Fruit fly (Drosophila melanogaster) whole organism, embryonic: ENCODE measurements around the gene mTerf3.

ENCODE experiments used
- Atf6 ChIP-seq: fragments of 200-800 bp; sonication (Bioruptor generic); IDR thresholded peaks from 2 replicates; pipeline ENCODE4 v1.3.6; 2022; ENCODE audit warnings: missing biosample characterization, missing genetic modification characterization
- C15 ChIP-seq: fragments of 200-800 bp; sonication (Bioruptor generic); IDR thresholded peaks from 3 replicates; pipeline ENCODE4 v1.3.6; 2022; ENCODE audit warnings: missing biosample characterization, missing genetic modification characterization
- CG10267 ChIP-seq: fragments of 200-800 bp; sonication (Bioruptor generic); optimal IDR thresholded peaks from 2 replicates; lab custom pipeline; 2018; ENCODE audit warnings: missing biosample characterization, mild to moderate bottlenecking, missing genetic modification characterization, moderate library complexity
- CG11504 ChIP-seq: fragments of 200-800 bp; sonication (Bioruptor generic); optimal IDR thresholded peaks from 3 replicates; lab custom pipeline; 2019; ENCODE audit warnings: missing biosample characterization, mild to moderate bottlenecking, missing genetic modification characterization, moderate library complexity
- CG15696 ChIP-seq: fragments of 200-800 bp; sonication (Bioruptor generic); optimal IDR thresholded peaks from 2 replicates; lab custom pipeline; 2019; ENCODE audit warnings: missing biosample characterization, mild to moderate bottlenecking, missing genetic modification characterization, moderate library complexity
- CG16813 ChIP-seq: fragments of 200-800 bp; sonication (Bioruptor generic); IDR thresholded peaks from 3 replicates; pipeline ENCODE4 v1.3.6; 2022; ENCODE audit warnings: missing biosample characterization, missing genetic modification characterization; ENCODE audit not compliant: partially characterized antibody
- CG17186 ChIP-seq: fragments of 200-800 bp; sonication (Bioruptor generic); optimal IDR thresholded peaks from 3 replicates; lab custom pipeline; 2017; ENCODE audit warnings: missing biosample characterization, missing genetic modification reagents, missing genetic modification characterization
- CG17612 ChIP-seq: fragments of 200-800 bp; sonication (Bioruptor generic); IDR thresholded peaks from 2 replicates; pipeline ENCODE4 v1.3.6; 2022; ENCODE audit warnings: missing biosample characterization, missing genetic modification characterization
- CG17802 ChIP-seq: fragments of 200-800 bp; sonication (Bioruptor generic); optimal IDR thresholded peaks from 2 replicates; lab custom pipeline; 2018; ENCODE audit warnings: missing biosample characterization, mild to moderate bottlenecking, missing genetic modification characterization, moderate library complexity
- CG2120 ChIP-seq: fragments of 200-800 bp; sonication (Bioruptor generic); optimal IDR thresholded peaks from 3 replicates; lab custom pipeline; 2016; ENCODE audit warnings: missing biosample characterization, missing genetic modification characterization
- CG31441 ChIP-seq: fragments of 200-800 bp; sonication (Bioruptor generic); IDR thresholded peaks from 2 replicates; pipeline ENCODE4 v1.3.6; 2022; ENCODE audit warnings: missing biosample characterization, missing genetic modification characterization
- CG3163 ChIP-seq: fragments of 200-800 bp; sonication (Bioruptor generic); optimal IDR thresholded peaks from 3 replicates; lab custom pipeline; 2016; ENCODE audit warnings: missing biosample characterization, missing genetic modification characterization
- CG3407 ChIP-seq: fragments of 200-800 bp; sonication (Bioruptor generic); optimal IDR thresholded peaks from 2 replicates; lab custom pipeline; 2018; ENCODE audit warnings: missing biosample characterization, mild to moderate bottlenecking, missing genetic modification characterization
- CG3995 ChIP-seq: fragments of 200-800 bp; sonication (Bioruptor generic); optimal IDR thresholded peaks from 3 replicates; lab custom pipeline; 2016; ENCODE audit warnings: missing biosample characterization, missing genetic modification characterization
- CG4617 ChIP-seq: fragments of 200-800 bp; sonication (Bioruptor generic); optimal IDR thresholded peaks from 3 replicates; lab custom pipeline; 2016; ENCODE audit warnings: missing biosample characterization, missing genetic modification characterization, borderline replicate concordance
- CG6654 ChIP-seq: fragments of 200-800 bp; sonication (Bioruptor generic); optimal IDR thresholded peaks from 2 replicates; lab custom pipeline; 2017; ENCODE audit warnings: missing biosample characterization, mild to moderate bottlenecking, missing genetic modification characterization
- CG6689 ChIP-seq: fragments of 200-800 bp; sonication (Bioruptor generic); IDR thresholded peaks from 2 replicates; pipeline ENCODE4 v1.3.6; 2022; ENCODE audit warnings: missing biosample characterization, missing genetic modification characterization
- CG6813 ChIP-seq: fragments of 200-800 bp; sonication (Bioruptor generic); optimal IDR thresholded peaks from 2 replicates; lab custom pipeline; 2017; ENCODE audit warnings: missing biosample characterization, missing genetic modification characterization, mild to moderate bottlenecking, moderate library complexity, missing genetic modification reagents
- CG8765 ChIP-seq: fragments of 200-800 bp; sonication (Bioruptor generic); IDR thresholded peaks from 2 replicates; pipeline ENCODE4 v1.3.6; 2022; ENCODE audit warnings: missing biosample characterization, missing genetic modification characterization
- CG9609 ChIP-seq: fragments of 200-800 bp; sonication (Bioruptor generic); optimal IDR thresholded peaks from 3 replicates; lab custom pipeline; 2016; ENCODE audit warnings: missing biosample characterization, missing genetic modification characterization
- CG9727 ChIP-seq: fragments of 200-800 bp; sonication (Bioruptor generic); optimal IDR thresholded peaks from 3 replicates; lab custom pipeline; 2017; ENCODE audit warnings: missing biosample characterization, mild to moderate bottlenecking, missing genetic modification characterization
- CrebB ChIP-seq: fragments of 200-800 bp; sonication (Bioruptor generic); optimal IDR thresholded peaks from 3 replicates; lab custom pipeline; 2018; ENCODE audit warnings: missing biosample characterization, mild to moderate bottlenecking, missing genetic modification characterization
- Dip3 ChIP-seq: fragments of 200-800 bp; sonication (Bioruptor generic); optimal IDR thresholded peaks from 3 replicates; lab custom pipeline; 2016; ENCODE audit warnings: missing biosample characterization, missing genetic modification characterization
- Dp ChIP-seq: fragments of 200-800 bp; sonication (Bioruptor generic); optimal IDR thresholded peaks from 2 replicates; lab custom pipeline; 2018; ENCODE audit warnings: missing biosample characterization, mild to moderate bottlenecking, missing genetic modification characterization, moderate library complexity
- E2f2 ChIP-seq: fragments of 200-800 bp; sonication (Bioruptor generic); IDR thresholded peaks from 2 replicates; pipeline ENCODE4 v1.3.6; 2022; ENCODE audit warnings: missing biosample characterization, missing genetic modification characterization
- Ets65A ChIP-seq: fragments of 200-800 bp; sonication (Bioruptor generic); peaks from one replicate; lab custom pipeline; 2016; ENCODE audit warnings: missing biosample characterization, missing genetic modification characterization
- Fer2 ChIP-seq: fragments of 200-800 bp; sonication (Bioruptor generic); optimal IDR thresholded peaks from 2 replicates; lab custom pipeline; 2018; ENCODE audit warnings: missing biosample characterization, mild to moderate bottlenecking, missing genetic modification characterization, moderate library complexity
- NFAT ChIP-seq: fragments of 200-800 bp; sonication (Bioruptor generic); IDR thresholded peaks from 2 replicates; pipeline ENCODE4 v1.3.6; 2022; ENCODE audit warnings: missing biosample characterization, missing genetic modification characterization
- NfI ChIP-seq: fragments of 200-800 bp; sonication (Bioruptor generic); optimal IDR thresholded peaks from 3 replicates; lab custom pipeline; 2018; ENCODE audit warnings: missing biosample characterization, mild to moderate bottlenecking, missing genetic modification characterization, moderate library complexity
- Oaz ChIP-seq: fragments of 200-800 bp; sonication (Bioruptor generic); IDR thresholded peaks from 2 replicates; pipeline ENCODE4 v1.3.6; 2022; ENCODE audit warnings: missing biosample characterization, missing genetic modification characterization
- PHDP ChIP-seq: fragments of 200-800 bp; sonication (Bioruptor generic); optimal IDR thresholded peaks from 3 replicates; lab custom pipeline; 2018; ENCODE audit warnings: missing biosample characterization, mild to moderate bottlenecking, missing genetic modification characterization, moderate library complexity
- Tbp ChIP-seq: fragments of >200 bp; optimal IDR thresholded peaks from 2 replicates; lab custom pipeline; 2018; ENCODE audit warnings: missing biosample characterization, missing genetic modification characterization
- Xrp1 ChIP-seq: fragments of 200-800 bp; sonication (Bioruptor generic); IDR thresholded peaks from 2 replicates; pipeline ENCODE4 v1.3.6; 2022; ENCODE audit warnings: missing biosample characterization, missing genetic modification characterization
- ato ChIP-seq: fragments of 200-800 bp; sonication (Bioruptor generic); IDR thresholded peaks from 2 replicates; pipeline ENCODE4 v1.3.6; 2022; ENCODE audit warnings: missing biosample characterization, missing genetic modification characterization; ENCODE audit not compliant: partially characterized antibody
- bsh ChIP-seq, 2 experiments: fragments of 200-800 bp; sonication (Bioruptor generic); optimal IDR thresholded peaks; 2 replicates each; lab custom pipeline; 2017 to 2018; ENCODE audit warnings: mild to moderate bottlenecking in 2 of 2, missing biosample characterization in 2 of 2, missing genetic modification characterization in 2 of 2, moderate library complexity in 1 of 2
- cas ChIP-seq: fragments of 200-800 bp; sonication (Bioruptor generic); IDR thresholded peaks from 2 replicates; pipeline ENCODE4 v1.3.6; 2022; ENCODE audit warnings: missing biosample characterization, missing genetic modification characterization
- dmrt11E ChIP-seq: fragments of 200-800 bp; sonication (Bioruptor generic); optimal IDR thresholded peaks from 3 replicates; lab custom pipeline; 2018; ENCODE audit warnings: missing biosample characterization, mild to moderate bottlenecking, missing genetic modification characterization, moderate library complexity
- dpn ChIP-seq, 2 experiments: fragments of 200-800 bp; sonication (Bioruptor generic); optimal IDR thresholded peaks; 3 replicates each; lab custom pipeline; 2016; ENCODE audit warnings: missing biosample characterization in 2 of 2, missing genetic modification characterization in 2 of 2
- dysf ChIP-seq: fragments of 200-800 bp; sonication (Bioruptor generic); IDR thresholded peaks from 3 replicates; pipeline ENCODE4 v1.3.6; 2022; ENCODE audit warnings: missing biosample characterization, missing genetic modification characterization
- ems ChIP-seq: fragments of 200-800 bp; sonication (Bioruptor generic); optimal IDR thresholded peaks from 3 replicates; lab custom pipeline; 2016; ENCODE audit warnings: missing biosample characterization, missing genetic modification characterization
- gfzf ChIP-seq: fragments of 200-800 bp; sonication (Bioruptor generic); optimal IDR thresholded peaks from 2 replicates; lab custom pipeline; 2016; ENCODE audit warnings: missing biosample characterization, mild to moderate bottlenecking, missing genetic modification characterization, moderate library complexity
- hb ChIP-seq: fragments of 200-800 bp; sonication (Bioruptor generic); IDR thresholded peaks from 3 replicates; pipeline ENCODE4 v1.3.6; 2022; ENCODE audit warnings: missing biosample characterization, missing genetic modification characterization; ENCODE audit not compliant: partially characterized antibody
- hth ChIP-seq: fragments of >200 bp; optimal IDR thresholded peaks from 2 replicates; lab custom pipeline; 2017; ENCODE audit warnings: inconsistent platforms
- jing ChIP-seq: fragments of 200-800 bp; sonication (Bioruptor generic); optimal IDR thresholded peaks from 2 replicates; lab custom pipeline; 2018; ENCODE audit warnings: missing biosample characterization, mild to moderate bottlenecking, missing genetic modification characterization
- lola ChIP-seq, 3 experiments: fragments of >200 bp in 2 of 3; fragments of 200-800 bp in 1 of 3; sonication (Bioruptor generic) in 1 of 3; optimal IDR thresholded peaks; 2 replicates each; lab custom pipeline; 2017 to 2019; ENCODE audit warnings: missing biosample characterization in 3 of 3, missing genetic modification characterization in 3 of 3, mild to moderate bottlenecking in 1 of 3, moderate library complexity in 1 of 3
- nom ChIP-seq: fragments of 200-800 bp; sonication (Bioruptor generic); optimal IDR thresholded peaks from 2 replicates; lab custom pipeline; 2017; ENCODE audit warnings: missing biosample characterization, missing genetic modification characterization, mild to moderate bottlenecking, moderate library complexity, missing genetic modification reagents
- phol ChIP-seq: fragments of 200-800 bp; sonication (Bioruptor generic); optimal IDR thresholded peaks from 3 replicates; lab custom pipeline; 2018; ENCODE audit warnings: missing biosample characterization, mild to moderate bottlenecking, missing genetic modification characterization, moderate library complexity
- sens-2 ChIP-seq: fragments of 200-800 bp; sonication (Bioruptor generic); IDR thresholded peaks from 2 replicates; pipeline ENCODE4 v1.3.6; 2022; ENCODE audit warnings: missing biosample characterization, missing genetic modification characterization
- slbo ChIP-seq: fragments of 200-800 bp; sonication (Bioruptor generic); IDR thresholded peaks from 2 replicates; pipeline ENCODE4 v1.3.6; 2022; ENCODE audit warnings: missing biosample characterization, missing genetic modification characterization
- sna ChIP-seq: fragments of 200-800 bp; sonication (Bioruptor generic); IDR thresholded peaks from 2 replicates; pipeline ENCODE4 v1.3.6; 2022; ENCODE audit warnings: missing biosample characterization, missing genetic modification characterization; ENCODE audit not compliant: partially characterized antibody

mTerf3 gene

dm6 chr3L:20520687-20521169 lies at the start of gene mTerf3, which contains the start of gene CG5104:
Gene mTerf3, minus strand, starts transcription at chr3L:20520772.
Gene CG5104, plus strand, starts transcription at chr3L:20521009.
- TF ChIP-seq Ets65A (GFP tag; lab: Kevin White, UChicago) (peak; percentile 69), CG10267 (tag; lab: Kevin White, UChicago) (peak; percentile 42), phol (tag; lab: Kevin White, UChicago) (peak; percentile 63), nom (GFP tag; lab: Kevin White, UChicago) (no peak), slbo (GFP tag; lab: Robert Waterston, UW) (0 out of 2 replicates have a peak, but pooled peaks have one; percentile 32), CG3995 (peak; percentile 30), CG9609 (no peak), CG9727 (GFP tag; lab: Kevin White, UChicago) (no peak), CG4617 (GFP tag; lab: Kevin White, UChicago) (peak; percentile 47), Xrp1 (GFP tag; lab: Robert Waterston, UW) (no peak), jing (GFP tag; lab: Kevin White, UChicago) (no peak), C15 (GFP tag; lab: Robert Waterston, UW) (no peak), Dp (GFP tag; lab: Kevin White, UChicago) (peak; percentile 34), CG11504 (tag; lab: Kevin White, UChicago) (peak; percentile 61), CG3163 (GFP tag; lab: Kevin White, UChicago) (no peak), dysf (no peak), dmrt11E (tag; lab: Kevin White, UChicago) (peak; percentile 14), CG15696 (tag; lab: Kevin White, UChicago) (peak; percentile 16), Tbp (GFP tag; lab: Kevin White, UChicago) (no peak), CG3407 (GFP tag; lab: Kevin White, UChicago) (no peak), E2f2 (peak; percentile 24), PHDP (tag; lab: Kevin White, UChicago) (peak; percentile 0), CG6654 (GFP tag; lab: Kevin White, UChicago) (no peak), CG31441 (peak; percentile 42), CG16813 (GFP tag; lab: Robert Waterston, UW) (no peak), lola (GFP tag; optimal IDR thresholded peaks at IDR 0.05; lab: Kevin White, UChicago) (peak in 1 of 3 experiments; percentile 34), CG17612 (GFP tag; lab: Robert Waterston, UW) (no peak), bsh (GFP tag; optimal IDR thresholded peaks at IDR 0.05; lab: Kevin White, UChicago) (no peak), ems (no peak), CrebB (tag; lab: Kevin White, UChicago) (no peak), sna (GFP tag; lab: Robert Waterston, UW) (no peak), CG17802 (tag; lab: Kevin White, UChicago) (no peak), hb (GFP tag; lab: Robert Waterston, UW) (no peak), ato (GFP tag; lab: Robert Waterston, UW) (no peak), dpn (GFP tag; optimal IDR thresholded peaks at IDR 0.05; lab: Kevin White, UChicago) (peak in 1 of 2 experiments; percentile 30), Oaz (GFP tag; lab: Robert Waterston, UW) (no peak), Atf6 (no peak), CG2120 (GFP tag; lab: Kevin White, UChicago) (peak; percentile 61), CG17186 (GFP tag; lab: Kevin White, UChicago) (no peak), NFAT (GFP tag; lab: Robert Waterston, UW) (no peak), NfI (GFP tag; lab: Kevin White, UChicago) (peak; percentile 25), cas (GFP tag; lab: Robert Waterston, UW) (no peak), Fer2 (tag; lab: Kevin White, UChicago) (no peak), CG8765 (GFP tag; lab: Robert Waterston, UW) (no peak), CG6813 (GFP tag; lab: Kevin White, UChicago) (no peak), hth (lab: Kevin White, UChicago) (no peak), gfzf (GFP tag; lab: Kevin White, UChicago) (peak; percentile 62), sens-2 (GFP tag; lab: Robert Waterston, UW) (no peak), Dip3 (GFP tag; lab: Kevin White, UChicago) (no peak), CG6689 (GFP tag; lab: Robert Waterston, UW) (no peak)
